Worm (Caenorhabditis elegans): Measurements from ENCODE around the gene erp-44.3.

The erp-44.3 gene

DNA sequence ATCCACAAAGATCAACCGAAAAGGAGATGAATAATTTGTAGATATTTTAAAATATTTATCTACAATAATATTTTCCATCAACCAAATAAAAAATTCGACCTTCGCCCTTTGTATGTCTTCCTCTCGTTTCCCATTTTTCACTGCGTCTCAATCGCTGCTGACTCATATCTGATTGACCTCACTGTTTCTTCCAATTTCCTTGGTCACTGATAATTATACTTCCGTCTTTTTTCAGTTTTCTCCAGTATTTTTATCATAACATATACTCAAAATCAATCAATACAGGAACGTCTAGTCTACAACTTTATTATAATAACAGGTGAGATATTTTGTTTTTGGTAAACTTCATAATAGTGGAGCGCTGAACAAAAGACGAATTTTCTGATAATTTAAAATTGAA lies 16.5 kb downstream of the erp-44.3 start, which contains the start of gene pmk-3 (continued):
- TF ChIP-seq D1046.2 (GFP tag; IDR thresholded peaks at IDR 0.05) (no peak), sdz-12 (GFP tag; optimal IDR thresholded peaks at IDR 0.05) (no peak), ces-1 (GFP tag; optimal IDR thresholded peaks at IDR 0.05) (no peak), F10B5.3 (tag; optimal IDR thresholded peaks at IDR 0.05) (no peak), ceh-20 (GFP tag; IDR thresholded peaks at IDR 0.05) (no peak), ceh-44 (GFP tag; IDR thresholded peaks at IDR 0.05) (no peak), daf-8 (GFP tag; IDR thresholded peaks at IDR 0.05) (no peak), dpl-1 (GFP tag; optimal IDR thresholded peaks at IDR 0.05) (no peak), mes-2 (tag; optimal IDR thresholded peaks at IDR 0.05; ENCODE audit: poor library complexity, severe bottlenecking) (peak; percentile 15), ZK337.2 (GFP tag; IDR thresholded peaks at IDR 0.05) (no peak), pqm-1 (tag; optimal IDR thresholded peaks at IDR 0.05) (peak; percentile 36), jun-1 (tag; optimal IDR thresholded peaks at IDR 0.05) (no peak)

- no peak for TF ChIP-seq daf-16 (GFP tag; optimal IDR thresholded peaks at IDR 0.05)
- peak; percentile 83 for TF ChIP-seq daf-16 (tag; optimal IDR thresholded peaks at IDR 0.05)
- TF ChIP-seq ctbp-1 (GFP tag; IDR thresholded peaks at IDR 0.05), result no peak
- no peak for TF ChIP-seq skn-1 (tag; optimal IDR thresholded peaks at IDR 0.05)
- TF ChIP-seq snpc-4 (tag; optimal IDR thresholded peaks at IDR 0.05), result no peak
- no peak for TF ChIP-seq ZK337.2 (GFP tag; IDR thresholded peaks at IDR 0.05)
- no peak for TF ChIP-seq mxl-2 (GFP tag; conservative IDR thresholded peaks at IDR 0.05)
- TF ChIP-seq F10B5.3 (tag; optimal IDR thresholded peaks at IDR 0.05), result no peak
- TF ChIP-seq nhr-41 (GFP tag; IDR thresholded peaks at IDR 0.05), result no peak
- peak; percentile 79 for TF ChIP-seq aha-1 (tag)
- peak; percentile 29 for TF ChIP-seq pqm-1 (tag; optimal IDR thresholded peaks at IDR 0.05)
- TF ChIP-seq F26F4.8 (GFP tag; conservative IDR thresholded peaks at IDR 0.05), result no peak
- peak; percentile 26 for TF ChIP-seq T20F7.1 (GFP tag; optimal IDR thresholded peaks at IDR 0.05)
- peak in 1 of 2 experiments; percentile 18 for TF ChIP-seq mdl-1 (tag; optimal IDR thresholded peaks at IDR 0.05)
- no peak for TF ChIP-seq Y105C5A.15 (GFP tag; IDR thresholded peaks at IDR 0.05)
- TF ChIP-seq dpl-1 (GFP tag; optimal IDR thresholded peaks at IDR 0.05), result no peak
- TF ChIP-seq unc-62 (GFP tag; optimal IDR thresholded peaks at IDR 0.05 in 1 of 2), result peak in 1 of 2 experiments; percentile 87
- no peak for TF ChIP-seq unc-62 (tag; optimal IDR thresholded peaks at IDR 0.05)
- TF ChIP-seq nhr-11 (tag; optimal IDR thresholded peaks at IDR 0.05), result peak; percentile 9
- peak; percentile 25 for TF ChIP-seq dve-1 (tag; optimal IDR thresholded peaks at IDR 0.05; ENCODE audit: insufficient read depth)
- no peak for TF ChIP-seq Y75B8A.6 (GFP tag; IDR thresholded peaks at IDR 0.05)
- TF ChIP-seq nhr-42 (GFP tag; IDR thresholded peaks at IDR 0.05), result no peak
- TF ChIP-seq lin-29 (GFP tag; IDR thresholded peaks at IDR 0.05), result no peak
- no peak for TF ChIP-seq F44E2.7 (GFP tag; IDR thresholded peaks at IDR 0.05)
- TF ChIP-seq hlh-30 (tag; optimal IDR thresholded peaks at IDR 0.05; ENCODE audit: insufficient read depth), result no peak
- no peak for TF ChIP-seq ceh-82 (tag; optimal IDR thresholded peaks at IDR 0.05)
- TF ChIP-seq dmd-9 (GFP tag; IDR thresholded peaks at IDR 0.05), result no peak
- TF ChIP-seq mxl-3 (GFP tag; optimal IDR thresholded peaks at IDR 0.05), result no peak
- TF ChIP-seq nhr-10 (tag; optimal IDR thresholded peaks at IDR 0.05), result no peak
- TF ChIP-seq vab-7 (GFP tag; IDR thresholded peaks at IDR 0.05), result no peak
- TF ChIP-seq ceh-62 (tag; optimal IDR thresholded peaks at IDR 0.05), result no peak
- peak; percentile 47 for TF ChIP-seq nhr-77 (tag; optimal IDR thresholded peaks at IDR 0.05)
- no peak for TF ChIP-seq hmg-1.1 (GFP tag; IDR thresholded peaks at IDR 0.05)
- no peak for TF ChIP-seq ces-1 (GFP tag; optimal IDR thresholded peaks at IDR 0.05)
- TF ChIP-seq madf-5 (GFP tag; IDR thresholded peaks at IDR 0.05), result no peak
- no peak for TF ChIP-seq gei-8 (GFP tag; optimal IDR thresholded peaks at IDR 0.05)
- no peak for TF ChIP-seq unc-130 (GFP tag; optimal IDR thresholded peaks at IDR 0.05)
- TF ChIP-seq jun-1 (tag; optimal IDR thresholded peaks at IDR 0.05), result no peak
- no peak for TF ChIP-seq zag-1 (tag; optimal IDR thresholded peaks at IDR 0.05)
- TF ChIP-seq mep-1 (tag; optimal IDR thresholded peaks at IDR 0.05), result peak; percentile 37
- no peak for TF ChIP-seq php-3 (GFP tag; IDR thresholded peaks at IDR 0.05)
- TF ChIP-seq cey-2 (tag; optimal IDR thresholded peaks at IDR 0.05; ENCODE audit: borderline replicate concordance, insufficient read depth), result no peak
These were observed 20.5 kb downstream of the erp-44.3 start, which contains the start of gene pmk-2 for ce11 chrIV:8142735-8143550. TSS of gene pmk-2 (plus strand) at chrIV:8143500.

All from whole organism, L4 larva.